Worm (Caenorhabditis elegans): ENCODE results near the gene F36F12.7.
"Not testable (repeated sequence)": the region's sequence is repeated elsewhere in the genome, so short reads cannot be mapped to it uniquely, and the experiment has no call there.

DNA sequence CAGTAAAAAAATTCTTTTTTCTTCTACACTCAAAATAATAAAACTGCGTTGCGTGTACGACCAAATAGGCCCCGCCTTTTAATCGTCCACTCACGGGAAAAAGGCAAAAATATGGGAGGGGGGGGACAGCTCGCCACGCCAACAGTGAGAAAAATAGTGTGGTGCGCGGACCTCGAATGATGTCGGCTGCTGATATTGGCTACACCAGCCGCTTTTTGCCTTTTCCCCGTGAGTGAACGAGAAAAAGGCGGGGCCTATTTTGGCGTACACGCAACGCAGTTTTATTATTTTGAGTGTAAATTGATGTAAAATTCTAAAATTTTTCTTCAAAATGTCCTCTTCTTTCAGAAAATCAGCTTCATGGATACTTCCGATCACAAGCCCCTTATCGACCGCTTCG is 8.8 kb upstream of the F36F12.7 start, which contains the start of gene ztf-28:
- TF ChIP-seq flt-1 (GFP tag; IDR thresholded peaks at IDR 0.05); tbx-37 (GFP tag; conservative IDR thresholded peaks at IDR 0.05); sea-1 (GFP tag; conservative IDR thresholded peaks at IDR 0.05): not testable (repeated sequence)

Data from whole organism, early embryonic.